Fruit fly (Drosophila melanogaster) whole organism, embryonic: ENCODE measurements around the gene CG43886.

ENCODE experiments used
- Adf1 ChIP-seq: fragments of 200-800 bp; sonication (Bioruptor generic); IDR thresholded peaks from 2 replicates; pipeline ENCODE4 v1.3.6; 2022; ENCODE audit warnings: missing biosample characterization, missing genetic modification characterization
- Antp ChIP-seq: fragments of 200-800 bp; sonication (Bioruptor generic); optimal IDR thresholded peaks from 3 replicates; lab custom pipeline; 2016; ENCODE audit warnings: missing biosample characterization, missing genetic modification characterization
- CG12236 ChIP-seq: fragments of 200-800 bp; sonication (Bioruptor generic); optimal IDR thresholded peaks from 2 replicates; lab custom pipeline; 2016; ENCODE audit warnings: missing biosample characterization, missing genetic modification characterization
- CG12744 ChIP-seq: fragments of 200-800 bp; sonication (Bioruptor generic); optimal IDR thresholded peaks from 2 replicates; lab custom pipeline; 2016; ENCODE audit warnings: missing biosample characterization, missing genetic modification characterization
- CG14710 ChIP-seq: fragments of 200-800 bp; sonication (Bioruptor generic); optimal IDR thresholded peaks from 3 replicates; lab custom pipeline; 2019; ENCODE audit warnings: missing biosample characterization, mild to moderate bottlenecking, missing genetic modification characterization, moderate library complexity
- CG14965 ChIP-seq: fragments of 200-800 bp; sonication (Bioruptor generic); optimal IDR thresholded peaks from 2 replicates; lab custom pipeline; 2016; ENCODE audit warnings: missing biosample characterization, missing genetic modification characterization, borderline replicate concordance
- CG1529 ChIP-seq: fragments of 200-800 bp; sonication (Bioruptor generic); optimal IDR thresholded peaks from 3 replicates; lab custom pipeline; 2018; ENCODE audit warnings: missing biosample characterization, missing genetic modification characterization
- CG18262 ChIP-seq: fragments of 200-800 bp; optimal IDR thresholded peaks from 3 replicates; lab custom pipeline; 2019; ENCODE audit warnings: missing biosample characterization, mild to moderate bottlenecking, missing genetic modification characterization, moderate library complexity
- CG2678 ChIP-seq: fragments of 200-800 bp; sonication (Bioruptor generic); optimal IDR thresholded peaks from 3 replicates; lab custom pipeline; 2019; ENCODE audit warnings: missing biosample characterization, mild to moderate bottlenecking, missing genetic modification characterization, moderate library complexity
- CG2712 ChIP-seq: fragments of 200-800 bp; optimal IDR thresholded peaks from 3 replicates; lab custom pipeline; 2019; ENCODE audit warnings: missing biosample characterization, mild to moderate bottlenecking, missing genetic modification characterization, moderate library complexity
- CG32532 ChIP-seq: fragments of 200-800 bp; sonication (Bioruptor generic); IDR thresholded peaks from 2 replicates; pipeline ENCODE4 v1.3.6; 2022; ENCODE audit warnings: missing biosample characterization, missing genetic modification characterization
- CG6683 ChIP-seq: fragments of 200-800 bp; sonication (Bioruptor generic); optimal IDR thresholded peaks from 2 replicates; lab custom pipeline; 2017; ENCODE audit warnings: missing biosample characterization, mild to moderate bottlenecking, missing genetic modification characterization, missing genetic modification reagents
- CG6765 ChIP-seq: fragments of 200-800 bp; sonication (Bioruptor generic); optimal IDR thresholded peaks from 3 replicates; lab custom pipeline; 2017; ENCODE audit warnings: missing biosample characterization, mild to moderate bottlenecking, missing genetic modification characterization
- CG8765 ChIP-seq: fragments of 200-800 bp; sonication (Bioruptor generic); IDR thresholded peaks from 2 replicates; pipeline ENCODE4 v1.3.6; 2022; ENCODE audit warnings: missing biosample characterization, missing genetic modification characterization
- CG9609 ChIP-seq: fragments of 200-800 bp; sonication (Bioruptor generic); optimal IDR thresholded peaks from 3 replicates; lab custom pipeline; 2016; ENCODE audit warnings: missing biosample characterization, missing genetic modification characterization
- CG9876 ChIP-seq: fragments of 200-800 bp; sonication (Bioruptor generic); optimal IDR thresholded peaks from 2 replicates; lab custom pipeline; 2016; ENCODE audit warnings: missing biosample characterization, missing genetic modification characterization
- CrebB ChIP-seq: fragments of 200-800 bp; sonication (Bioruptor generic); optimal IDR thresholded peaks from 3 replicates; lab custom pipeline; 2018; ENCODE audit warnings: missing biosample characterization, mild to moderate bottlenecking, missing genetic modification characterization
- Dbx ChIP-seq: fragments of 200-800 bp; sonication (Bioruptor generic); IDR thresholded peaks from 3 replicates; pipeline ENCODE4 v1.3.6; 2022; ENCODE audit warnings: missing biosample characterization, missing genetic modification characterization
- E2f1 ChIP-seq: fragments of 200-800 bp; sonication (Bioruptor generic); IDR thresholded peaks from 2 replicates; pipeline ENCODE4 v1.3.6; 2022; ENCODE audit warnings: missing biosample characterization, missing genetic modification characterization
- ERR ChIP-seq: fragments of 200-800 bp; sonication (Bioruptor generic); optimal IDR thresholded peaks from 2 replicates; lab custom pipeline; 2016; ENCODE audit warnings: missing biosample characterization, missing genetic modification characterization
- Ets65A ChIP-seq: fragments of 200-800 bp; sonication (Bioruptor generic); peaks from one replicate; lab custom pipeline; 2016; ENCODE audit warnings: missing biosample characterization, missing genetic modification characterization
- Fer1 ChIP-seq: fragments of 200-800 bp; sonication (Bioruptor generic); optimal IDR thresholded peaks from 2 replicates; lab custom pipeline; 2017; ENCODE audit warnings: missing biosample characterization, mild to moderate bottlenecking, missing genetic modification characterization
- MBD-R2 ChIP-seq: fragments of 200-800 bp; sonication (Bioruptor generic); IDR thresholded peaks from 2 replicates; pipeline ENCODE4 v1.3.6; 2022; ENCODE audit warnings: missing biosample characterization, missing genetic modification characterization
- Max ChIP-seq: fragments of 200-800 bp; sonication (Bioruptor generic); optimal IDR thresholded peaks from 2 replicates; lab custom pipeline; 2016; ENCODE audit warnings: missing biosample characterization, mild to moderate bottlenecking, missing genetic modification characterization
- Nf-YB ChIP-seq: fragments of 200-800 bp; sonication (Bioruptor generic); optimal IDR thresholded peaks from 3 replicates; lab custom pipeline; 2019; ENCODE audit warnings: missing biosample characterization, mild to moderate bottlenecking, missing genetic modification characterization, moderate library complexity
- Poxn ChIP-seq: fragments of 200-800 bp; sonication (Bioruptor generic); IDR thresholded peaks from 2 replicates; pipeline ENCODE4 v1.3.6; 2022; ENCODE audit warnings: missing biosample characterization, missing genetic modification characterization
- Sin3A ChIP-seq: fragments of >200 bp; optimal IDR thresholded peaks from 2 replicates; lab custom pipeline; 2018
- Xbp1 ChIP-seq: fragments of 200-800 bp; sonication (Bioruptor generic); optimal IDR thresholded peaks from 3 replicates; lab custom pipeline; 2016; ENCODE audit warnings: missing biosample characterization, mild to moderate bottlenecking, missing genetic modification characterization
- YL-1 ChIP-seq: fragments of 200-800 bp; sonication (Bioruptor generic); optimal IDR thresholded peaks from 3 replicates; lab custom pipeline; 2017; ENCODE audit warnings: missing biosample characterization, mild to moderate bottlenecking, missing genetic modification characterization
- ara ChIP-seq: fragments of 200-800 bp; sonication (Bioruptor generic); IDR thresholded peaks from 2 replicates; pipeline ENCODE4 v1.3.6; 2022; ENCODE audit warnings: missing biosample characterization, missing genetic modification characterization
- bsh ChIP-seq, 2 experiments: fragments of 200-800 bp; sonication (Bioruptor generic); optimal IDR thresholded peaks; 2 replicates each; lab custom pipeline; 2017 to 2018; ENCODE audit warnings: mild to moderate bottlenecking in 2 of 2, missing biosample characterization in 2 of 2, missing genetic modification characterization in 2 of 2, moderate library complexity in 1 of 2
- caup ChIP-seq: fragments of 200-800 bp; sonication (Bioruptor generic); optimal IDR thresholded peaks from 3 replicates; lab custom pipeline; 2017; ENCODE audit warnings: missing biosample characterization, mild to moderate bottlenecking, missing genetic modification characterization, moderate library complexity; ENCODE audit not compliant: severe bottlenecking
- corto ChIP-seq: fragments of 200-800 bp; sonication (Bioruptor generic); optimal IDR thresholded peaks from 2 replicates; lab custom pipeline; 2016; ENCODE audit warnings: missing biosample characterization, mild to moderate bottlenecking, missing genetic modification characterization, moderate library complexity
- dpn ChIP-seq, 2 experiments: fragments of 200-800 bp; sonication (Bioruptor generic); optimal IDR thresholded peaks; 3 replicates each; lab custom pipeline; 2016; ENCODE audit warnings: missing biosample characterization in 2 of 2, missing genetic modification characterization in 2 of 2
- fu2 ChIP-seq: fragments of 200-800 bp; sonication (Bioruptor generic); optimal IDR thresholded peaks from 2 replicates; lab custom pipeline; 2016; ENCODE audit warnings: missing biosample characterization, missing genetic modification characterization
- gce ChIP-seq: fragments of 200-800 bp; sonication (Bioruptor generic); IDR thresholded peaks from 3 replicates; pipeline ENCODE4 v1.3.6; 2022; ENCODE audit warnings: missing biosample characterization, missing genetic modification characterization
- gt ChIP-seq: fragments of 200-800 bp; sonication (Bioruptor generic); IDR thresholded peaks from 2 replicates; pipeline ENCODE4 v1.3.6; 2022; ENCODE audit warnings: missing biosample characterization, missing genetic modification characterization
- kah ChIP-seq: fragments of 200-800 bp; sonication (Bioruptor generic); optimal IDR thresholded peaks from 2 replicates; lab custom pipeline; 2018; ENCODE audit warnings: missing biosample characterization, mild to moderate bottlenecking, missing genetic modification characterization
- mam ChIP-seq: fragments of 200-800 bp; sonication (Bioruptor generic); optimal IDR thresholded peaks from 3 replicates; lab custom pipeline; 2016; ENCODE audit warnings: missing biosample characterization, missing genetic modification characterization
- mirr ChIP-seq: fragments of 200-800 bp; sonication (Bioruptor generic); optimal IDR thresholded peaks from 3 replicates; lab custom pipeline; 2018; ENCODE audit warnings: missing biosample characterization, mild to moderate bottlenecking, missing genetic modification characterization
- mld ChIP-seq: fragments of 200-800 bp; sonication (Bioruptor generic); IDR thresholded peaks from 3 replicates; pipeline ENCODE4 v1.3.6; 2022; ENCODE audit warnings: missing biosample characterization, missing genetic modification characterization; ENCODE audit not compliant: partially characterized antibody
- odd ChIP-seq: fragments of 200-800 bp; sonication (Bioruptor generic); optimal IDR thresholded peaks from 2 replicates; lab custom pipeline; 2017; ENCODE audit warnings: missing biosample characterization, mild to moderate bottlenecking, missing genetic modification characterization
- pum ChIP-seq: fragments of 200-800 bp; sonication (Bioruptor generic); optimal IDR thresholded peaks from 2 replicates; lab custom pipeline; 2016; ENCODE audit warnings: missing biosample characterization, missing genetic modification characterization
- row ChIP-seq: fragments of 200-800 bp; sonication (Bioruptor generic); IDR thresholded peaks from 3 replicates; pipeline ENCODE4 v1.3.6; 2022; ENCODE audit warnings: missing biosample characterization, missing genetic modification characterization
- run ChIP-seq: fragments of 200-800 bp; sonication (Bioruptor generic); optimal IDR thresholded peaks from 3 replicates; lab custom pipeline; 2018; ENCODE audit warnings: missing biosample characterization, mild to moderate bottlenecking, missing genetic modification characterization
- sd ChIP-seq: fragments of 200-800 bp; sonication (Bioruptor generic); optimal IDR thresholded peaks from 3 replicates; lab custom pipeline; 2018; ENCODE audit warnings: missing biosample characterization, mild to moderate bottlenecking, missing genetic modification characterization, moderate library complexity
- ssp ChIP-seq: fragments of 200-800 bp; sonication (Bioruptor generic); IDR thresholded peaks from 2 replicates; pipeline ENCODE4 v1.3.6; 2022; ENCODE audit warnings: missing biosample characterization, missing genetic modification characterization
- tgo ChIP-seq: fragments of 200-800 bp; sonication (Bioruptor generic); IDR thresholded peaks from 3 replicates; pipeline ENCODE4 v1.3.6; 2022; ENCODE audit warnings: missing biosample characterization, missing genetic modification characterization
- tin ChIP-seq: fragments of 200-800 bp; sonication (Bioruptor generic); optimal IDR thresholded peaks from 3 replicates; lab custom pipeline; 2016; ENCODE audit warnings: missing biosample characterization, missing genetic modification characterization
- trh ChIP-seq: fragments of 200-800 bp; sonication (Bioruptor generic); optimal IDR thresholded peaks from 2 replicates; lab custom pipeline; 2016; ENCODE audit warnings: missing biosample characterization, missing genetic modification characterization
- ttk ChIP-seq: fragments of 200-800 bp; sonication (Bioruptor generic); IDR thresholded peaks from 2 replicates; pipeline ENCODE4 v2.1.2; 2022; ENCODE audit warnings: missing biosample characterization, missing genetic modification characterization

Gene CG43886

DNA sequence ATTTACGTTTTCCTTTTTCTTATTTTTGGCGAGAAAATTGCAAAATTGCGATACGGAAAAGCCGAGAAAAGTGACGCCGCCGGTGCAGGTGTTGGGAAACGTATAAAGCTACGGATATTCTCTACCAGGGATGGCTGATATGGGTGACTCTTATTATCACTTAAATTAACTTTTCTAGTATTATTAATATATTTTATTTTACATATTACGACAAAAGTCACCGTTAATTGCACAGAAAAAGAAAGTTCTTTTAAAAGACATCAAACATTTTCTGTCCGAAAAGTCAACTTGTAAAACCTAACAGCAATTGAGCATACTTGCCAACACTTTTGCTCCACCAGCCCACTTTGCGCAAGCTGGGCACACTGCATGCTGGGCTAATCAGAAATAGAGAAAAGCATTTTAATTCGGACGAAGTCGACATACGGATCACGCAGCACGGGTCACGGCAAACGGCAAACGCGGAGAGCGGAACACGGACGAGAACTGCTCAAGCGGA, 31.8 kb downstream of the CG43886 start, which contains the start of the genes Cds and Uba2 (continued):
- TF ChIP-seq mam (GFP tag; lab: Kevin White, UChicago) (peak; percentile 88), Ets65A (GFP tag; lab: Kevin White, UChicago) (peak; percentile 97), Fer1 (GFP tag; lab: Kevin White, UChicago) (peak; percentile 95), fu2 (GFP tag; lab: Kevin White, UChicago) (peak; percentile 71), Xbp1 (GFP tag; lab: Kevin White, UChicago) (peak; percentile 95), CG12236 (GFP tag; lab: Kevin White, UChicago) (peak; percentile 5), CG1529 (GFP tag; lab: Kevin White, UChicago) (peak; percentile 73), Dbx (GFP tag; lab: Robert Waterston, UW) (peak; percentile 95), kah (GFP tag; lab: Kevin White, UChicago) (peak; percentile 44), CG32532 (GFP tag; lab: Robert Waterston, UW) (peak; percentile 95), ssp (GFP tag; lab: Robert Waterston, UW) (peak; percentile 84), Nf-YB (peak; percentile 73), CG12744 (GFP tag; lab: Kevin White, UChicago) (peak; percentile 51), row (GFP tag; lab: Robert Waterston, UW) (peak; percentile 97), Sin3A (lab: Kevin White, UChicago) (peak; percentile 74), dpn (GFP tag; optimal IDR thresholded peaks at IDR 0.05; lab: Kevin White, UChicago) (peak; percentile 81 to 96), tgo (GFP tag; lab: Robert Waterston, UW) (peak; percentile 92), CG9609 (GFP tag; lab: Kevin White, UChicago) (peak; percentile 81), CG9876 (GFP tag; lab: Kevin White, UChicago) (peak; percentile 58), mld (GFP tag; lab: Robert Waterston, UW) (no peak), CG14710 (tag; lab: Kevin White, UChicago) (peak; percentile 95), mirr (GFP tag; lab: Kevin White, UChicago) (peak; percentile 80), Poxn (GFP tag; lab: Robert Waterston, UW) (peak; percentile 81), Max (GFP tag; lab: Kevin White, UChicago) (peak; percentile 83), CG6683 (GFP tag; lab: Kevin White, UChicago) (peak; percentile 77), odd (GFP tag; lab: Kevin White, UChicago) (peak; percentile 86), YL-1 (GFP tag; lab: Kevin White, UChicago) (peak; percentile 95), ara (GFP tag; lab: Robert Waterston, UW) (peak; percentile 83; the same call in 1 of the 2 replicates), bsh (GFP tag; optimal IDR thresholded peaks at IDR 0.05; lab: Kevin White, UChicago) (peak in 1 of 2 experiments; percentile 91), caup (peak; percentile 95), ERR (GFP tag; lab: Kevin White, UChicago) (no peak), pum (GFP tag; lab: Kevin White, UChicago) (peak; percentile 75), trh (GFP tag; lab: Kevin White, UChicago) (peak; percentile 71), CG2712 (peak; percentile 94), CG18262 (tag; lab: Kevin White, UChicago) (peak; percentile 86), ttk (GFP tag; lab: Robert Waterston, UW) (peak; percentile 87), CG8765 (peak; percentile 79), tin (GFP tag; lab: Kevin White, UChicago) (peak; percentile 94), run (tag; lab: Kevin White, UChicago) (peak; percentile 62), E2f1 (peak; percentile 88), Adf1 (GFP tag; lab: Robert Waterston, UW) (peak; percentile 80), gt (GFP tag; lab: Robert Waterston, UW) (peak; percentile 62; the same call in 1 of the 2 replicates), corto (peak; percentile 79), CG6765 (GFP tag; lab: Kevin White, UChicago) (peak; percentile 89), CG2678 (tag; lab: Kevin White, UChicago) (peak; percentile 94), CG14965 (GFP tag; lab: Kevin White, UChicago) (peak; percentile 3), CrebB (tag; lab: Kevin White, UChicago) (peak; percentile 85), MBD-R2 (GFP tag; lab: Robert Waterston, UW) (peak; percentile 97), Antp (GFP tag; lab: Kevin White, UChicago) (peak; percentile 83), gce (0 out of 3 replicates have a peak, but pooled peaks have one; percentile 32), sd (tag; lab: Kevin White, UChicago) (no peak)
